Fruit fly (Drosophila melanogaster): ENCODE data around the gene CG4069.

The CG4069 gene

DNA sequence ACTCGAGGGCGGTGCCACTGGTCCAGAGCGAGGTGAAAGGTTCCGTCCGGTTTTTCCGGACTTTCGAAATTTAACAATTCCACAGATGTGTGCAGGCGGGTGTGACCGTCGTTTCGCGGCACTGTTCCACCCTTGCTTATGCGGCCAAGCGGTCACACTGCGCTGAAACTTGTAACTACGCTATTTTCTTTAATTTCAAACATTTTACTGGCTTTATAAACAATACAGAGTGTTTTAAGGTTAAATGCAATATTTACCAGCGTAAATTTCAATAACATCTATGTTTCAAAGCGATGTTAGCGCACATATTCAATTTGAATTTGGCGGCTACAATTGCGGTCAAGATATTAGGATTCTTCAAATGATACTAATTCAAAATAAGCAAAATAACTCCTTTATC is 7.1 kb downstream of the CG4069 start, which contains the start of gene nst (continued):
- no peak for TF ChIP-seq CG8765 (GFP tag; IDR thresholded peaks at IDR 0.05)
- TF ChIP-seq kay (GFP tag; optimal IDR thresholded peaks at IDR 0.05), result no peak
- TF ChIP-seq CG2116 (GFP tag; optimal IDR thresholded peaks at IDR 0.05), result peak; percentile 32
- TF ChIP-seq Hr78 (GFP tag; optimal IDR thresholded peaks at IDR 0.05), result no peak
- TF ChIP-seq row (GFP tag; IDR thresholded peaks at IDR 0.05), result 0 out of 3 replicates have a peak, but pooled peaks have one; percentile 9
- TF ChIP-seq Blimp-1 (GFP tag; optimal IDR thresholded peaks at IDR 0.05), result no peak
- TF ChIP-seq pfk (GFP tag; optimal IDR thresholded peaks at IDR 0.05), result no peak
- TF ChIP-seq gsb-n (tag; optimal IDR thresholded peaks at IDR 0.05), result no peak
- no peak for TF ChIP-seq exex (tag; optimal IDR thresholded peaks at IDR 0.05)
- TF ChIP-seq Fer1 (GFP tag; optimal IDR thresholded peaks at IDR 0.05), result no peak
- peak; percentile 15; the same call in 1 of the 2 replicates for TF ChIP-seq CG32532 (GFP tag; IDR thresholded peaks at IDR 0.05)
- no peak for TF ChIP-seq repo (GFP tag; optimal IDR thresholded peaks at IDR 0.05)
- no peak for TF ChIP-seq NfI (GFP tag; optimal IDR thresholded peaks at IDR 0.05)
- TF ChIP-seq pzg (GFP tag; optimal IDR thresholded peaks at IDR 0.05), result peak; percentile 67
- TF ChIP-seq CG15514 (GFP tag; optimal IDR thresholded peaks at IDR 0.05), result peak; percentile 69
- no peak for TF ChIP-seq cwo (GFP tag; optimal IDR thresholded peaks at IDR 0.05)
- TF ChIP-seq CG2889 (GFP tag; IDR thresholded peaks at IDR 0.05), result no peak
- TF ChIP-seq fd64A (GFP tag; optimal IDR thresholded peaks at IDR 0.05), result no peak
- no peak for TF ChIP-seq Hey (tag; optimal IDR thresholded peaks at IDR 0.05)
- no peak for TF ChIP-seq CG3726 (GFP tag; IDR thresholded peaks at IDR 0.05)
- no peak for TF ChIP-seq emc (GFP tag; optimal IDR thresholded peaks at IDR 0.05)
- TF ChIP-seq CHES-1-like (GFP tag; optimal IDR thresholded peaks at IDR 0.05), result peak; percentile 6
- no peak for TF ChIP-seq CG7987 (GFP tag; optimal IDR thresholded peaks at IDR 0.05)
- no peak for TF ChIP-seq corto (GFP tag; optimal IDR thresholded peaks at IDR 0.05)
- peak; percentile 61 for TF ChIP-seq CG1603 (tag; optimal IDR thresholded peaks at IDR 0.05)
- TF ChIP-seq CG12236 (GFP tag; optimal IDR thresholded peaks at IDR 0.05), result no peak
- peak; percentile 9 for TF ChIP-seq Sin3A (optimal IDR thresholded peaks at IDR 0.05)
- TF ChIP-seq MBD-R2 (GFP tag; IDR thresholded peaks at IDR 0.05), result peak; percentile 89
- TF ChIP-seq CG9817 (tag; optimal IDR thresholded peaks at IDR 0.05), result peak; percentile 19
- TF ChIP-seq tio (GFP tag; optimal IDR thresholded peaks at IDR 0.05), result no peak
- TF ChIP-seq CG10267 (tag; optimal IDR thresholded peaks at IDR 0.05), result no peak
- no peak for TF ChIP-seq CG10565 (GFP tag; optimal IDR thresholded peaks at IDR 0.05)
- no peak for TF ChIP-seq Deaf1 (tag; optimal IDR thresholded peaks at IDR 0.05)
- no peak for TF ChIP-seq CG13123 (GFP tag; optimal IDR thresholded peaks at IDR 0.05)
- no peak for TF ChIP-seq CG1792 (GFP tag; optimal IDR thresholded peaks at IDR 0.05)
- peak; percentile 68 for TF ChIP-seq sens (GFP tag)
- no peak for TF ChIP-seq luna (GFP tag; optimal IDR thresholded peaks at IDR 0.05)
- TF ChIP-seq hkb (optimal IDR thresholded peaks at IDR 0.05), result no peak
- TF ChIP-seq hkb (GFP tag; IDR thresholded peaks at IDR 0.05), result no peak
- TF ChIP-seq Ets97D (GFP tag; optimal IDR thresholded peaks at IDR 0.05), result peak; percentile 15
- no peak for TF ChIP-seq MESR4 (GFP tag; optimal IDR thresholded peaks at IDR 0.05)
- TF ChIP-seq nmo (GFP tag; optimal IDR thresholded peaks at IDR 0.05), result peak; percentile 12
- peak; percentile 70 for TF ChIP-seq Dp (GFP tag; optimal IDR thresholded peaks at IDR 0.05)
- TF ChIP-seq ato (GFP tag; IDR thresholded peaks at IDR 0.05; ENCODE audit: partially characterized antibody), result no peak
- no peak for TF ChIP-seq run (tag; optimal IDR thresholded peaks at IDR 0.05)
- TF ChIP-seq Hmr (GFP tag; optimal IDR thresholded peaks at IDR 0.05), result peak; percentile 14
- no peak for TF ChIP-seq sna (GFP tag; IDR thresholded peaks at IDR 0.05; ENCODE audit: partially characterized antibody)
- no peak for TF ChIP-seq Hmx (GFP tag; optimal IDR thresholded peaks at IDR 0.05)
- TF ChIP-seq B-H2 (GFP tag; optimal IDR thresholded peaks at IDR 0.05), result no peak
- no peak for TF ChIP-seq sug (tag; optimal IDR thresholded peaks at IDR 0.05)
- TF ChIP-seq Dfd (GFP tag; optimal IDR thresholded peaks at IDR 0.05), result no peak
